Fruit fly (Drosophila melanogaster) whole organism, wandering third instar larva: ENCODE data around the gene CG33223.

Source experiments
- CG32264 ChIP-seq: fragments of 200-800 bp; sonication (Bioruptor generic); optimal IDR thresholded peaks from 2 replicates; lab custom pipeline; 2016; ENCODE audit warnings: missing biosample characterization, missing genetic modification characterization
- HLH106 ChIP-seq: fragments of 200-800 bp; optimal IDR thresholded peaks from 3 replicates; lab custom pipeline; 2019; ENCODE audit warnings: missing biosample characterization, mild to moderate bottlenecking, missing genetic modification characterization, moderate library complexity
- Mio ChIP-seq: sonication (Bioruptor generic); optimal IDR thresholded peaks from 2 replicates; lab custom pipeline; 2016; ENCODE audit warnings: missing biosample characterization, missing genetic modification characterization
- Rel ChIP-seq, 2 experiments: fragments of 200-800 bp; sonication (Bioruptor generic) in 1 of 2; optimal IDR thresholded peaks; 2 replicates in 1 of 2; 3 replicates in 1 of 2; lab custom pipeline; 2016 to 2019; ENCODE audit warnings: mild to moderate bottlenecking in 2 of 2, missing biosample characterization in 2 of 2, missing genetic modification characterization in 2 of 2, moderate library complexity in 1 of 2
- fru ChIP-seq: fragments of 200-800 bp; sonication (Bioruptor generic); optimal IDR thresholded peaks from 3 replicates; lab custom pipeline; 2016; ENCODE audit warnings: missing biosample characterization, mild to moderate bottlenecking, missing genetic modification characterization
- sv ChIP-seq: fragments of 200-800 bp; sonication (Bioruptor generic); optimal IDR thresholded peaks from 3 replicates; lab custom pipeline; 2016; ENCODE audit warnings: missing biosample characterization, missing genetic modification characterization

dm6 chrX:8502053-8502452 is 18.4 kb upstream of the CG33223 start:
- no peak for TF ChIP-seq Mio
- TF ChIP-seq HLH106 (tag; lab: Kevin White, UChicago), result no peak
- TF ChIP-seq CG32264 (GFP tag; lab: Kevin White, UChicago), result no peak
- no peak for TF ChIP-seq fru (GFP tag; lab: Kevin White, UChicago)
- TF ChIP-seq Rel (GFP tag; optimal IDR thresholded peaks at IDR 0.05; lab: Kevin White, UChicago), result no peak
- TF ChIP-seq Rel (tag; optimal IDR thresholded peaks at IDR 0.05; lab: Kevin White, UChicago), result no peak
- no peak for TF ChIP-seq sv
